Worm (Caenorhabditis elegans): Measurements from ENCODE around the gene spv-1.

Gene spv-1

DNA sequence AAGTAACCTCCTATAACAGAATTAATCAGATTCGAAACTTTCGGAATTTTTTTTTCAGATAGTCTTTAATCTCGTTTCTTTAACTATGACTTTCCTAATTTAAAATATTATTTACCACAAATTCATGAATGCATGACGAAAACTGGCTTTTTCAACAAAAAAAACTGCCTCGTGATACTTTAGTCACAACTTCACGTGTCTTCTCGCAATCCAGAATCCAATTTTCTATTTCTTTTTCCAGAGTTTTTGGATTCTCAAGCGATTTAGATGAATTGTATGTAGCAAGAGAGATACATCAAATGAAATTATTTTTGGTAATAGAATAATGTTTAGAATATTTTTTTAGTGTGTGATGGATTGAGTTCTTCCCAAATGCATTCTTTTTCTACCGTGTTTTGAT, 8.3 kb downstream of the spv-1 start:
- no peak for TF ChIP-seq unc-62 (GFP tag; optimal IDR thresholded peaks at IDR 0.05)

- no peak for TF ChIP-seq unc-62 (GFP tag; optimal IDR thresholded peaks at IDR 0.05)
Observed at ce11 chrII:7911015-7911414, 17.5 kb downstream of the spv-1 start, which contains the start of gene ZK675.4. ZK675.4 (plus strand) TSS chrII:7911315.

- TF ChIP-seq unc-62 (GFP tag; optimal IDR thresholded peaks at IDR 0.05) = no peak
Observed at ce11 chrII:7907539-7907997, 20.9 kb downstream of the spv-1 start, which contains the start of gene best-23. best-23 (minus strand) TSS chrII:7907589.

- no peak for TF ChIP-seq unc-62 (GFP tag; optimal IDR thresholded peaks at IDR 0.05)
Observed at ce11 chrII:7901990-7902389, 26.5 kb downstream of the spv-1 start.

- no peak for TF ChIP-seq unc-62 (GFP tag; optimal IDR thresholded peaks at IDR 0.05)
Observed at ce11 chrII:7900762-7901161, 27.7 kb downstream of the spv-1 start.

ce11 chrII:7900190-7900672, 28.3 kb downstream of the spv-1 start, which contains the start of gene rev-1:
rev-1 (plus strand) TSS chrII:7900622.
- TF ChIP-seq unc-62 (GFP tag; optimal IDR thresholded peaks at IDR 0.05) = no peak

- no peak for TF ChIP-seq unc-62 (GFP tag; optimal IDR thresholded peaks at IDR 0.05)
Observed at ce11 chrII:7895190-7895589, 33.3 kb downstream of the spv-1 start.

DNA sequence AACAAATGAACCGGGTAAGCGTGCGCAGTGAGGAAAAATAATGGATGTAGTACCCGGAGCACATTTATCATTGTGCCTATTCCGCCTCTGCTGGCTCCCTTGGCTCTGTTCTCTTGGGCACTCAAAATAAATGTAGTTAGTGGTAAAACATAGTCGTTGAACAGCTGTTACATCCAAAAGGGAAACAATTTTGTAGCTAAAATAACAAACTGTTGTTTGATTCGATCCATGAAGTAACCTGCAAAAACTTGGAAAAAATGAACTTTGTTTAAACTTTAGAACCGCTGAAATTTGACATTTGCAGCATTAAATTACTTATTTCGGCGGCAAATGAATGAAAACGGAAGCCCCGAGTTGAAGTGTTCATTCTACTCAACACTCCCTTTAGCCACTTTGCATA, 34.9 kb downstream of the spv-1 start:
- TF ChIP-seq unc-62 (GFP tag; optimal IDR thresholded peaks at IDR 0.05) = no peak

- no peak for TF ChIP-seq unc-62 (GFP tag; optimal IDR thresholded peaks at IDR 0.05)
Observed at ce11 chrII:7892761-7893272, 35.7 kb downstream of the spv-1 start, which contains the start of gene ptc-1. ptc-1 (plus strand) TSS chrII:7893222.

DNA sequence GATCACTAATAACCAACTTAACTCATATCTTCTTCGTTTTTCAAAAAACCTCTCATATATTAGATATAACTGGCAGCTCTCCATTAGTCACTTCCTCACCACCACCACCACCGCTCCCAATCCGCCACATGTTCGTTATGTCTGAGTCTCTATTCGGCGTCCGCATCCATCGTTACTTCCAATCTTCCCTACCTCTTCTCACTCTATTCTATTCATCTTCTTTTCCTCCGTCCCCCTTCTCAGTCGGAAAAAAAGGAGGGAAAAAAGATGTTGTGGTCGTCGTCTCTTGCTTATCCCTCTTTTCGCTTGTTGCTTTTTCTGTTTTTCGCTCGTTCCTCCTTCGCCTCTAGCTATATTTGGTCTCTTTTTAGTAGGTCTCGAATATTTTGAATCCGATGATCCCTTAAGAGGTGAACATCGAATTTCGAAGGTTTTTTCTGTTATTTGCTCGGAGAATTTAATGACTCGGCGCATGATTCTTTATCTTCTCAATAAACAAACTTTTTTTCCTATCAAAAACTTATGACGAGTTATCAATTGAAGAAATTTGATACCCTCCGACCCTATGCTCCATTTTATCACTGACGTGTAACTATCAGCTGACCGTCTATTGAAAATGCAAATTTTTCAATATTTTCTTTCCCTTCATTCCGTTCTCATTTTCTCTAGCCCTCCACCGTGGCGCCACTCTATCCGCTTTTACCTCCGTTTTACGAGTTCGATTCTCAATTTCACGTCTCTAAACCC, 36.5 kb downstream of the spv-1 start:
- no peak for TF ChIP-seq unc-62 (GFP tag; optimal IDR thresholded peaks at IDR 0.05)

DNA sequence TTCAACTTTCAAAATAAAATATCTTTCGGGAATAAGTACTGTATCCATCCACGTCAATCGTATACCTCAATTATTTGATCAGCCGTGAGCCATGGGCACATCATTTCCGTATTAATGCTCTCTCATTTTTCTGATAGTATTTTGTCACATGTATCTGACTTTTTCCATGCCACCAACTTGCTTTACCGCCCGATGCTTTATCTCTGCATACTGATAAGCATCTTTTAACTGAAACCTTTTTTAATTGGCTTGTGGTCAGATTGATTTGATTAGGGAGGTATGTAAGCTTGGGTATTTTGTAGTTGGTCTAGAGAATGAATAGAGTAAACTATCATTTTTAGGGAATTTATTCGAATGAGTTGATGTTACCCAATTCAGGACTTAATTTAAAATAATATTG, 39.2 kb downstream of the spv-1 start:
- no peak for TF ChIP-seq unc-62 (GFP tag; optimal IDR thresholded peaks at IDR 0.05)

DNA sequence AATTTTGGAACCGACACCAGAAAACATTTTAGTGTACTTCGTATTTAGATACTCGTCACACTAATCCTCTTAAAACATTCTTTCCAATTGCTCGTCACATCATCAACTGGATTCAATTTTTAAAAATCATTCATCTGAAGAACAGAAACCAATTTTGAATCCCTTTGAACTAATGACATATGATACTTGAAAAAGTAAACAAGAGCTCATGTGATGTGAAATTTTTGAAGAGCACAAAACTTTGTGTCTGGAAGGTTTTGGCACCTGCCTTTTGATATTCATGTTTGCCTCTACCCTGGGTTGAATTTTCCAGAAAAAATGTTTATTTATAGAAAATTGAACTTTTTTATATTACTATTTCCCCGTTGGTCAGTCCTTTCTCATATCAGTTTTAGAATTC, 39.7 kb downstream of the spv-1 start:
- TF ChIP-seq unc-62 (GFP tag; optimal IDR thresholded peaks at IDR 0.05) = no peak

- TF ChIP-seq unc-62 (GFP tag; optimal IDR thresholded peaks at IDR 0.05) = no peak
Observed at ce11 chrII:7887295-7887694, 41.2 kb downstream of the spv-1 start.

DNA sequence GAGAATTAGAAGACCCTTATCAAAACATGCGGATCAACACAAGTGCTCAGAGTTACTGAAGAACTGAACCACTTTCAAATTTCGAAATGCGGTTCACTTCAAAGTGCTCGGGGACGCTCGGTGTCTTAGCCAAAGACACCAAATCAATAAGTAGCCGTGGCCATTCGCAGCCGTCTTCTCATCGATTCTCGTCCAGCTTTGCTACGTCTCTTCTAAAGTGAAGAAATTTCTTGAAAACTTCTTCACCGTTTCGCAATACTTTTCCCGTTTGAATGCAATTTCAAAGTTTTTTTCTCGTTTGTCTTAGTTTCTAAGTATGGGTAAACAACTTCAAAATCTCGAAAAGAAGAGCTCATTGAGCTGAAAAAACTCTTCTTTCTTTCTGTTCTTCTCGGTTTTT, 43.6 kb downstream of the spv-1 start:
- TF ChIP-seq unc-62 (GFP tag; optimal IDR thresholded peaks at IDR 0.05) = no peak

ce11 chrII:7880373-7880862, 48.1 kb downstream of the spv-1 start, which contains the start of gene perm-1:
perm-1 (plus strand) TSS chrII:7880812.
- no peak for TF ChIP-seq unc-62 (GFP tag; optimal IDR thresholded peaks at IDR 0.05)

ce11 chrII:7879266-7879718, 49.2 kb downstream of the spv-1 start, which contains the start of the genes vha-4 and T01H3.5:
vha-4 (minus strand) TSS chrII:7879316.
T01H3.5 (plus strand) TSS chrII:7879616.
- no peak for TF ChIP-seq unc-62 (GFP tag; optimal IDR thresholded peaks at IDR 0.05)
